Worm (Caenorhabditis elegans) whole organism, L4 larva: Measurements from ENCODE around the gene BE10.4.
"Not testable (repeated sequence)": the region's sequence is repeated elsewhere in the genome, so short reads cannot be mapped to it uniquely, and the experiment has no call there.

Experiments
- T26A8.4 ChIP-seq: fragments of 200-800 bp; sonication (Bioruptor generic); IDR thresholded peaks from 2 replicates; pipeline ENCODE4 v1.3.6; 2022; ENCODE audit warnings: missing genetic modification characterization, missing compliant biosample characterization
- Y48G9A.11 ChIP-seq: fragments of 200-800 bp; sonication (Bioruptor generic); IDR thresholded peaks from 2 replicates; pipeline ENCODE4 v1.3.6; 2022; ENCODE audit warnings: missing genetic modification reagents, missing genetic modification characterization, missing compliant biosample characterization
- Y5F2A.4 ChIP-seq: fragments of 200-800 bp; sonication (Bioruptor generic); optimal IDR thresholded peaks from 2 replicates; lab custom pipeline; 2018; ENCODE audit warnings: mild to moderate bottlenecking, missing genetic modification characterization, missing compliant biosample characterization
- Y75B8A.6 ChIP-seq: fragments of 200-800 bp; sonication (Bioruptor generic); IDR thresholded peaks from 2 replicates; pipeline ENCODE4 v1.3.6; 2022; ENCODE audit warnings: missing genetic modification reagents, missing genetic modification characterization, missing compliant biosample characterization
- aha-1 ChIP-seq: fragments of 150-350 bp; peaks from one replicate; lab custom pipeline; 2014; ENCODE audit warnings: missing biosample characterization, missing genetic modification characterization
- ceh-20 ChIP-seq: fragments of 200-800 bp; sonication (Bioruptor generic); IDR thresholded peaks from 2 replicates; pipeline ENCODE4 v1.3.6; 2022; ENCODE audit warnings: missing genetic modification reagents, missing genetic modification characterization, missing compliant biosample characterization
- ceh-32 ChIP-seq: sonication (generic microtip); optimal IDR thresholded peaks from 2 replicates; lab custom pipeline; 2016; ENCODE audit warnings: mild to moderate bottlenecking, missing genetic modification characterization, missing compliant biosample characterization; ENCODE audit not compliant: poor library complexity
- ceh-62 ChIP-seq: sonication (generic microtip); optimal IDR thresholded peaks from 2 replicates; lab custom pipeline; 2017; ENCODE audit warnings: missing biosample characterization, missing genetic modification characterization
- cey-2 ChIP-seq: sonication (generic microtip); optimal IDR thresholded peaks from 3 replicates; lab custom pipeline; 2017; ENCODE audit warnings: missing genetic modification characterization, mild to moderate bottlenecking, missing compliant biosample characterization, antibody characterized with exemption, borderline replicate concordance; ENCODE audit not compliant: insufficient read depth
- ctbp-1 ChIP-seq: fragments of 200-800 bp; sonication (Bioruptor generic); IDR thresholded peaks from 2 replicates; pipeline ENCODE4 v1.3.6; 2022; ENCODE audit warnings: missing genetic modification reagents, missing genetic modification characterization, missing compliant biosample characterization
- daf-12 ChIP-seq: fragments of 150-350 bp; optimal IDR thresholded peaks from 2 replicates; lab custom pipeline; 2014; ENCODE audit warnings: missing biosample characterization, missing genetic modification reagents, missing genetic modification characterization
- daf-16 ChIP-seq, 3 experiments: sonication (generic microtip); optimal IDR thresholded peaks; 2 replicates each; lab custom pipeline; 2016 to 2017; ENCODE audit warnings: missing genetic modification characterization in 3 of 3, missing genetic modification reagents in 3 of 3, mild to moderate bottlenecking in 2 of 3, missing compliant biosample characterization in 2 of 3, missing biosample characterization in 1 of 3, moderate library complexity in 1 of 3
- daf-19 ChIP-seq: fragments of 200-800 bp; sonication (Bioruptor generic); conservative IDR thresholded peaks from 2 replicates; pipeline ENCODE4 v1.3.6; 2022; ENCODE audit warnings: missing genetic modification characterization, missing compliant biosample characterization
- dmd-6 ChIP-seq: fragments of 200-800 bp; sonication (Bioruptor generic); IDR thresholded peaks from 2 replicates; pipeline ENCODE4 v1.3.6; 2022; ENCODE audit warnings: missing genetic modification reagents, missing genetic modification characterization, missing compliant biosample characterization
- dmd-8 ChIP-seq: fragments of 200-800 bp; sonication (Bioruptor generic); IDR thresholded peaks from 2 replicates; pipeline ENCODE4 v1.3.6; 2022; ENCODE audit warnings: missing genetic modification characterization, missing compliant biosample characterization
- dpl-1 ChIP-seq: fragments of 150-350 bp; optimal IDR thresholded peaks from 2 replicates; lab custom pipeline; 2014; ENCODE audit warnings: missing biosample characterization, missing genetic modification reagents, missing genetic modification characterization
- dve-1 ChIP-seq: sonication (generic microtip); optimal IDR thresholded peaks from 2 replicates; lab custom pipeline; 2017; ENCODE audit warnings: antibody characterized with exemption, mild to moderate bottlenecking, missing genetic modification characterization, missing compliant biosample characterization; ENCODE audit not compliant: insufficient read depth
- lin-13 ChIP-seq: fragments of 150-350 bp; optimal IDR thresholded peaks from 2 replicates; lab custom pipeline; 2014; ENCODE audit warnings: missing biosample characterization, missing genetic modification reagents, missing genetic modification characterization
- lin-38 ChIP-seq: fragments of 200-800 bp; sonication (Bioruptor generic); IDR thresholded peaks from 2 replicates; pipeline ENCODE4 v1.3.6; 2022; ENCODE audit warnings: missing genetic modification reagents, missing genetic modification characterization, missing compliant biosample characterization
- madf-5 ChIP-seq, 2 experiments: fragments of 200-800 bp; sonication (Bioruptor generic); IDR thresholded peaks; 2 replicates each; pipeline ENCODE4 v1.3.6; 2022; ENCODE audit warnings: missing compliant biosample characterization in 2 of 2, missing genetic modification characterization in 2 of 2
- mep-1 ChIP-seq: fragments of 150-350 bp; sonication (generic microtip); optimal IDR thresholded peaks from 3 replicates; lab custom pipeline; 2014; ENCODE audit warnings: missing biosample characterization, missing genetic modification characterization
- mes-2 ChIP-seq: sonication (generic microtip); optimal IDR thresholded peaks from 2 replicates; lab custom pipeline; 2016; ENCODE audit warnings: missing genotype, mild to moderate bottlenecking, missing genetic modification characterization, missing compliant biosample characterization; ENCODE audit not compliant: poor library complexity, severe bottlenecking
- mxl-3 ChIP-seq: fragments of 200-800 bp; sonication (Bioruptor generic); optimal IDR thresholded peaks from 2 replicates; lab custom pipeline; 2018; ENCODE audit warnings: mild to moderate bottlenecking, missing genetic modification characterization, missing compliant biosample characterization
- nhr-10 ChIP-seq: fragments of 150-350 bp; optimal IDR thresholded peaks from 2 replicates; lab custom pipeline; 2014; ENCODE audit warnings: missing biosample characterization, missing genetic modification characterization
- nhr-25 ChIP-seq: sonication (generic microtip); optimal IDR thresholded peaks from 2 replicates; lab custom pipeline; 2017; ENCODE audit warnings: missing genetic modification characterization, mild to moderate bottlenecking, missing compliant biosample characterization, antibody characterized with exemption, moderate library complexity, borderline replicate concordance; ENCODE audit not compliant: insufficient read depth
- nhr-28 ChIP-seq: fragments of 150-350 bp; optimal IDR thresholded peaks from 2 replicates; lab custom pipeline; 2014; ENCODE audit warnings: missing biosample characterization, missing genetic modification characterization
- nhr-48 ChIP-seq: sonication (generic microtip); optimal IDR thresholded peaks from 2 replicates; lab custom pipeline; 2016; ENCODE audit warnings: mild to moderate bottlenecking, missing genetic modification characterization, missing compliant biosample characterization
- nhr-76 ChIP-seq: fragments of 150-350 bp; optimal IDR thresholded peaks from 2 replicates; lab custom pipeline; 2014; ENCODE audit warnings: missing biosample characterization, missing genetic modification characterization
- set-16 ChIP-seq: fragments of 200-800 bp; sonication (Bioruptor generic); IDR thresholded peaks from 2 replicates; pipeline ENCODE4 v1.3.6; 2022; ENCODE audit warnings: missing genetic modification reagents, missing genetic modification characterization, missing compliant biosample characterization
- snpc-1.2 ChIP-seq: fragments of 200-800 bp; sonication (Bioruptor generic); IDR thresholded peaks from 2 replicates; pipeline ENCODE4 v1.3.6; 2022; ENCODE audit warnings: missing genetic modification reagents, missing genetic modification characterization, missing compliant biosample characterization
- spr-1 ChIP-seq: sonication (generic microtip); optimal IDR thresholded peaks from 2 replicates; lab custom pipeline; 2016; ENCODE audit warnings: mild to moderate bottlenecking, missing genetic modification characterization, missing compliant biosample characterization
- tag-97 ChIP-seq: fragments of 200-800 bp; sonication (Bioruptor generic); IDR thresholded peaks from 2 replicates; pipeline ENCODE4 v1.3.6; 2022; ENCODE audit warnings: missing genetic modification characterization, missing compliant biosample characterization
- tra-1 ChIP-seq: fragments of 200-800 bp; sonication (Bioruptor generic); IDR thresholded peaks from 2 replicates; pipeline ENCODE4 v1.3.6; 2022; ENCODE audit warnings: missing genetic modification reagents, missing genetic modification characterization, missing compliant biosample characterization
- unc-130 ChIP-seq: sonication (generic microtip); optimal IDR thresholded peaks from 2 replicates; lab custom pipeline; 2016; ENCODE audit warnings: missing genetic modification reagents, missing genetic modification characterization, missing compliant biosample characterization
- unc-39 ChIP-seq: sonication (generic microtip); optimal IDR thresholded peaks from 2 replicates; lab custom pipeline; 2017; ENCODE audit warnings: missing biosample characterization, missing genetic modification characterization
- unc-62 ChIP-seq, 3 experiments: fragments of 150-350 bp in 1 of 3; sonication (generic microtip); optimal IDR thresholded peaks in 2 of 3; peaks in 1 of 3; 1 replicate in 1 of 3; 2 replicates in 2 of 3; lab custom pipeline; 2014 to 2017; ENCODE audit warnings: missing biosample characterization in 3 of 3, missing genetic modification characterization in 3 of 3, missing genetic modification reagents in 3 of 3, missing genotype in 1 of 3
- zfp-3 ChIP-seq: fragments of 200-800 bp; sonication (Bioruptor generic); conservative IDR thresholded peaks from 2 replicates; pipeline ENCODE4 v1.3.6; 2022; ENCODE audit warnings: missing genetic modification reagents, missing genetic modification characterization, missing compliant biosample characterization
- zip-11 ChIP-seq: fragments of 200-800 bp; sonication (Bioruptor generic); IDR thresholded peaks from 2 replicates; pipeline ENCODE4 v1.3.6; 2022; ENCODE audit warnings: missing genetic modification characterization, missing compliant biosample characterization
- ztf-11 ChIP-seq: fragments of 150-350 bp; optimal IDR thresholded peaks from 2 replicates; lab custom pipeline; 2014; ENCODE audit warnings: missing biosample characterization, missing genetic modification characterization

BE10.4 gene

ce11 chrIII:12847623-12848022, 34.3 kb downstream of the BE10.4 start (continued):
- TF ChIP-seq cey-2 (tag; lab: Kevin White, UChicago) (no peak), tra-1 (GFP tag; lab: Robert Waterston, UW) (no peak), nhr-10 (no peak), T26A8.4 (GFP tag; lab: Robert Waterston, UW) (no peak), zip-11 (no peak), lin-38 (GFP tag; lab: Robert Waterston, UW) (no peak), mes-2 (tag; lab: Kevin White, UChicago) (no peak), Y48G9A.11 (no peak), lin-13 (GFP tag; lab: Kevin White, UChicago) (peak; percentile 57), ceh-32 (tag; lab: Kevin White, UChicago) (no peak), nhr-76 (no peak), snpc-1.2 (GFP tag; lab: Robert Waterston, UW) (no peak), dmd-6 (GFP tag; lab: Robert Waterston, UW) (peak; percentile 69), set-16 (no peak), ztf-11 (tag; lab: Kevin White, UChicago) (no peak), dve-1 (tag; lab: Kevin White, UChicago) (peak; percentile 73), aha-1 (tag; lab: Kevin White, UChicago) (peak; percentile 55), spr-1 (tag; lab: Kevin White, UChicago) (no peak), unc-39 (tag; lab: Kevin White, UChicago) (no peak), daf-19 (no peak), madf-5 (GFP tag; IDR thresholded peaks at IDR 0.05; lab: Robert Waterston, UW) (no peak), nhr-25 (tag; lab: Kevin White, UChicago) (no peak), ceh-20 (GFP tag; lab: Robert Waterston, UW) (no peak), nhr-48 (tag; lab: Kevin White, UChicago) (no peak), Y5F2A.4 (GFP tag; lab: Kevin White, UChicago) (no peak), daf-16 (GFP tag; optimal IDR thresholded peaks at IDR 0.05; lab: Kevin White, UChicago) (no peak), daf-16 (tag; optimal IDR thresholded peaks at IDR 0.05; lab: Kevin White, UChicago) (no peak), ceh-62 (no peak), nhr-28 (tag; lab: Kevin White, UChicago) (peak; percentile 52), Y75B8A.6 (GFP tag; lab: Robert Waterston, UW) (no peak), daf-12 (tag; lab: Kevin White, UChicago) (no peak), ctbp-1 (GFP tag; lab: Robert Waterston, UW) (no peak), unc-130 (GFP tag; lab: Kevin White, UChicago) (no peak), mxl-3 (GFP tag; lab: Kevin White, UChicago) (no peak), dmd-8 (GFP tag; lab: Robert Waterston, UW) (no peak), mep-1 (no peak), zfp-3 (GFP tag; lab: Robert Waterston, UW) (no peak), tag-97 (GFP tag; lab: Robert Waterston, UW) (no peak), unc-62 (GFP tag; optimal IDR thresholded peaks at IDR 0.05 in 1 of 2; lab: Kevin White, UChicago) (no peak), unc-62 (tag; optimal IDR thresholded peaks at IDR 0.05; lab: Kevin White, UChicago) (no peak), dpl-1 (GFP tag; lab: Kevin White, UChicago) (peak; percentile 3)

ce11 chrIII:12848173-12848572, 34.9 kb downstream of the BE10.4 start:
- TF ChIP-seq unc-62 (GFP tag; optimal IDR thresholded peaks at IDR 0.05 in 1 of 2; lab: Kevin White, UChicago) = peak in 1 of 2 experiments; percentile 30
- TF ChIP-seq unc-62 (tag; optimal IDR thresholded peaks at IDR 0.05; lab: Kevin White, UChicago) = not testable (repeated sequence)
